Worm (Caenorhabditis elegans): ENCODE measurements around the gene C28A5.1.

Gene C28A5.1

ce11 chrIII:4428797-4429196 lies 5.3 kb downstream of the C28A5.1 start (continued):
- TF ChIP-seq zfh-2 (GFP tag; conservative IDR thresholded peaks at IDR 0.05) (peak; percentile 34; the same call in 1 of the 2 replicates), nhr-179 (tag; optimal IDR thresholded peaks at IDR 0.05) (no peak), lin-26 (GFP tag; IDR thresholded peaks at IDR 0.05) (peak; percentile 89; the same call in 1 of the 2 replicates), F57C9.4 (tag; optimal IDR thresholded peaks at IDR 0.05) (no peak), tlf-1 (GFP tag; optimal IDR thresholded peaks at IDR 0.05) (no peak), K12H6.12 (tag; optimal IDR thresholded peaks at IDR 0.05) (no peak), sdz-38 (tag; optimal IDR thresholded peaks at IDR 0.05) (no peak), hsf-1 (GFP tag; IDR thresholded peaks at IDR 0.05) (no peak), ceh-91 (GFP tag; IDR thresholded peaks at IDR 0.05) (no peak), ztf-22 (GFP tag; optimal IDR thresholded peaks at IDR 0.05) (no peak), bed-2 (GFP tag; IDR thresholded peaks at IDR 0.05) (no peak), Y67H2A.10 (GFP tag; conservative IDR thresholded peaks at IDR 0.05) (no peak), C06A6.2 (GFP tag; conservative IDR thresholded peaks at IDR 0.05) (no peak), nfyb-1 (GFP tag; IDR thresholded peaks at IDR 0.05) (peak; percentile 73), D2030.7 (GFP tag; IDR thresholded peaks at IDR 0.05) (peak; percentile 67), pbrm-1 (GFP tag; IDR thresholded peaks at IDR 0.05) (peak; percentile 42; the same call in 1 of the 2 replicates), pha-4 (tag; optimal IDR thresholded peaks at IDR 0.05) (no peak), nhr-90 (tag; optimal IDR thresholded peaks at IDR 0.05) (peak; percentile 34), lir-1 (GFP tag; conservative IDR thresholded peaks at IDR 0.05) (no peak), Y79H2A.3 (GFP tag; conservative IDR thresholded peaks at IDR 0.05) (no peak), rcor-1 (GFP tag; IDR thresholded peaks at IDR 0.05) (0 out of 2 replicates have a peak, but pooled peaks have one; percentile 17), F52B5.7 (tag; optimal IDR thresholded peaks at IDR 0.05) (peak; percentile 29), lin-54 (GFP tag; optimal IDR thresholded peaks at IDR 0.05) (peak; percentile 25), tbx-9 (tag; optimal IDR thresholded peaks at IDR 0.05; ENCODE audit: borderline replicate concordance) (no peak), fkh-3 (tag; optimal IDR thresholded peaks at IDR 0.05) (no peak), ztf-3 (GFP tag; optimal IDR thresholded peaks at IDR 0.05) (no peak), snpc-3.4 (tag; optimal IDR thresholded peaks at IDR 0.05) (peak; percentile 40), mcd-1 (GFP tag; IDR thresholded peaks at IDR 0.05) (no peak), bed-1 (GFP tag; IDR thresholded peaks at IDR 0.05) (0 out of 2 replicates have a peak, but pooled peaks have one; percentile 59), lin-40 (tag; optimal IDR thresholded peaks at IDR 0.05) (no peak), ceh-58 (GFP tag; IDR thresholded peaks at IDR 0.05) (0 out of 2 replicates have a peak, but pooled peaks have one; percentile 57), attf-5 (GFP tag; optimal IDR thresholded peaks at IDR 0.05) (peak; percentile 23), egrh-3 (GFP tag; IDR thresholded peaks at IDR 0.05) (peak; percentile 42), Y53G8AR.9 (GFP tag; conservative IDR thresholded peaks at IDR 0.05) (no peak), rpc-1 (optimal IDR thresholded peaks at IDR 0.05) (peak; percentile 58), rpc-1 (tag; optimal IDR thresholded peaks at IDR 0.05) (peak; percentile 77), ekl-4 (GFP tag; IDR thresholded peaks at IDR 0.05) (peak; percentile 47; the same call in 1 of the 2 replicates), nhr-80 (tag; optimal IDR thresholded peaks at IDR 0.05) (peak; percentile 13), F33H1.4 (GFP tag; IDR thresholded peaks at IDR 0.05) (peak; percentile 7; the same call in 1 of the 2 replicates), rec-8 (tag; optimal IDR thresholded peaks at IDR 0.05) (peak in 1 of 2 experiments; percentile 30), attf-3 (GFP tag; conservative IDR thresholded peaks at IDR 0.05) (no peak), mxl-1 (tag; optimal IDR thresholded peaks at IDR 0.05) (no peak), B0336.3 (GFP tag; IDR thresholded peaks at IDR 0.05) (peak; percentile 20; the same call in 1 of the 2 replicates), Y95B8A.8 (GFP tag; IDR thresholded peaks at IDR 0.05) (no peak), dpff-1 (tag; optimal IDR thresholded peaks at IDR 0.05) (no peak), snpc-4 (GFP tag; optimal IDR thresholded peaks at IDR 0.05) (no peak), snpc-4 (tag; optimal IDR thresholded peaks at IDR 0.05) (peak; percentile 7 to 87 (median 58)), xnd-1 (tag; optimal IDR thresholded peaks at IDR 0.05) (no peak), sea-2 (GFP tag; IDR thresholded peaks at IDR 0.05) (no peak), ztf-28 (GFP tag; IDR thresholded peaks at IDR 0.05) (no peak)
